Fruit fly (Drosophila melanogaster) whole organism, embryonic: ENCODE measurements around the gene sky.
A peak's percentile ranks its signal among the peaks of the same experiment; 100 is the strongest.

Experiments
- Adf1 ChIP-seq: fragments of 200-800 bp; sonication (Bioruptor generic); IDR thresholded peaks from 2 replicates; pipeline ENCODE4 v1.3.6; 2022; ENCODE audit warnings: missing biosample characterization, missing genetic modification characterization
- Awh ChIP-seq: fragments of 200-800 bp; sonication (Bioruptor generic); IDR thresholded peaks from 2 replicates; pipeline ENCODE4, ENCODE4 v1.3.6; 2022; ENCODE audit warnings: missing biosample characterization, missing genetic modification characterization
- Bdp1 ChIP-seq: fragments of 200-800 bp; sonication (Bioruptor generic); optimal IDR thresholded peaks from 3 replicates; lab custom pipeline; 2016; ENCODE audit warnings: missing biosample characterization, missing genetic modification characterization
- Bteb2 ChIP-seq: fragments of 200-800 bp; sonication (Bioruptor generic); optimal IDR thresholded peaks from 2 replicates; lab custom pipeline; 2016; ENCODE audit warnings: missing biosample characterization, missing genetic modification characterization
- CG10366 ChIP-seq: fragments of 200-800 bp; sonication (Bioruptor generic); IDR thresholded peaks from 2 replicates; pipeline ENCODE4 v1.3.6; 2022; ENCODE audit warnings: missing biosample characterization, missing genetic modification characterization
- CG11247 ChIP-seq: fragments of 200-800 bp; sonication (Bioruptor generic); IDR thresholded peaks from 2 replicates; pipeline ENCODE4 v1.3.6; 2022; ENCODE audit warnings: missing biosample characterization, missing genetic modification characterization
- CG11398 ChIP-seq: fragments of 200-800 bp; sonication (Bioruptor generic); optimal IDR thresholded peaks from 2 replicates; lab custom pipeline; 2016; ENCODE audit warnings: missing biosample characterization, missing genetic modification characterization
- CG11723 ChIP-seq: fragments of 200-800 bp; sonication (Bioruptor generic); optimal IDR thresholded peaks from 2 replicates; lab custom pipeline; 2017; ENCODE audit warnings: missing biosample characterization, mild to moderate bottlenecking, missing genetic modification characterization
- CG12391 ChIP-seq: fragments of 200-800 bp; sonication (Bioruptor generic); optimal IDR thresholded peaks from 3 replicates; lab custom pipeline; 2018; ENCODE audit warnings: missing biosample characterization, mild to moderate bottlenecking, missing genetic modification characterization, moderate library complexity
- CG14710 ChIP-seq: fragments of 200-800 bp; sonication (Bioruptor generic); optimal IDR thresholded peaks from 3 replicates; lab custom pipeline; 2019; ENCODE audit warnings: missing biosample characterization, mild to moderate bottlenecking, missing genetic modification characterization, moderate library complexity
- CG15696 ChIP-seq: fragments of 200-800 bp; sonication (Bioruptor generic); optimal IDR thresholded peaks from 2 replicates; lab custom pipeline; 2019; ENCODE audit warnings: missing biosample characterization, mild to moderate bottlenecking, missing genetic modification characterization, moderate library complexity
- CG17612 ChIP-seq: fragments of 200-800 bp; sonication (Bioruptor generic); IDR thresholded peaks from 2 replicates; pipeline ENCODE4 v1.3.6; 2022; ENCODE audit warnings: missing biosample characterization, missing genetic modification characterization
- CG18764 ChIP-seq: fragments of 200-800 bp; sonication (Bioruptor generic); optimal IDR thresholded peaks from 3 replicates; lab custom pipeline; 2016; ENCODE audit warnings: missing biosample characterization, missing genetic modification characterization
- CG31224 ChIP-seq: fragments of 200-800 bp; sonication (Bioruptor generic); IDR thresholded peaks from 2 replicates; pipeline ENCODE4 v1.3.6; 2022; ENCODE audit warnings: missing biosample characterization, missing genetic modification characterization
- CG31388 ChIP-seq: fragments of 200-800 bp; sonication (Bioruptor generic); optimal IDR thresholded peaks from 2 replicates; lab custom pipeline; 2016; ENCODE audit warnings: missing biosample characterization, missing genetic modification characterization
- CG3407 ChIP-seq: fragments of 200-800 bp; sonication (Bioruptor generic); optimal IDR thresholded peaks from 2 replicates; lab custom pipeline; 2018; ENCODE audit warnings: missing biosample characterization, mild to moderate bottlenecking, missing genetic modification characterization
- CG3995 ChIP-seq: fragments of 200-800 bp; sonication (Bioruptor generic); optimal IDR thresholded peaks from 3 replicates; lab custom pipeline; 2016; ENCODE audit warnings: missing biosample characterization, missing genetic modification characterization
- CG42726 ChIP-seq: fragments of 200-800 bp; sonication (Bioruptor generic); IDR thresholded peaks from 2 replicates; pipeline ENCODE4 v1.3.6; 2022; ENCODE audit warnings: missing biosample characterization, missing genetic modification characterization; ENCODE audit not compliant: partially characterized antibody
- CG4707 ChIP-seq: fragments of 200-800 bp; sonication (Bioruptor generic); optimal IDR thresholded peaks from 2 replicates; lab custom pipeline; 2018; ENCODE audit warnings: missing biosample characterization, mild to moderate bottlenecking, missing genetic modification characterization, moderate library complexity
- CG6272 ChIP-seq: fragments of 200-800 bp; sonication (Bioruptor generic); IDR thresholded peaks from 2 replicates; pipeline ENCODE4 v1.3.6; 2022; ENCODE audit warnings: missing biosample characterization, missing genetic modification characterization
- CG6765 ChIP-seq: fragments of 200-800 bp; sonication (Bioruptor generic); optimal IDR thresholded peaks from 3 replicates; lab custom pipeline; 2017; ENCODE audit warnings: missing biosample characterization, mild to moderate bottlenecking, missing genetic modification characterization
- CG6813 ChIP-seq: fragments of 200-800 bp; sonication (Bioruptor generic); optimal IDR thresholded peaks from 2 replicates; lab custom pipeline; 2017; ENCODE audit warnings: missing biosample characterization, missing genetic modification characterization, mild to moderate bottlenecking, moderate library complexity, missing genetic modification reagents
- CG7786 ChIP-seq: fragments of 200-800 bp; sonication (Bioruptor generic); optimal IDR thresholded peaks from 2 replicates; lab custom pipeline; 2016; ENCODE audit warnings: missing biosample characterization, missing genetic modification characterization
- CG7987 ChIP-seq: fragments of 200-800 bp; sonication (Bioruptor generic); optimal IDR thresholded peaks from 2 replicates; lab custom pipeline; 2018; ENCODE audit warnings: missing biosample characterization, mild to moderate bottlenecking, missing genetic modification characterization, moderate library complexity
- CkIIα-i1 ChIP-seq: fragments of 200-800 bp; sonication (Bioruptor generic); IDR thresholded peaks from 2 replicates; pipeline ENCODE4 v1.3.6; 2022; ENCODE audit warnings: missing biosample characterization, missing genetic modification characterization
- Dll ChIP-seq: fragments of 200-800 bp; sonication (Bioruptor generic); IDR thresholded peaks from 4 replicates; pipeline ENCODE4 v1.3.6; 2022; ENCODE audit warnings: missing biosample characterization, missing genetic modification characterization; ENCODE audit not compliant: partially characterized antibody
- ERR ChIP-seq: fragments of 200-800 bp; sonication (Bioruptor generic); optimal IDR thresholded peaks from 2 replicates; lab custom pipeline; 2016; ENCODE audit warnings: missing biosample characterization, missing genetic modification characterization
- HLH3B ChIP-seq: fragments of 200-800 bp; sonication (Bioruptor generic); IDR thresholded peaks from 2 replicates; pipeline ENCODE4 v1.3.6; 2022; ENCODE audit warnings: missing biosample characterization, missing genetic modification characterization
- Hmr ChIP-seq: fragments of 200-800 bp; sonication (Bioruptor generic); optimal IDR thresholded peaks from 3 replicates; lab custom pipeline; 2017; ENCODE audit warnings: mild to moderate bottlenecking, missing biosample characterization, missing genetic modification reagents, missing genetic modification characterization
- Hr3 ChIP-seq: fragments of 200-800 bp; sonication (Bioruptor generic); optimal IDR thresholded peaks from 3 replicates; lab custom pipeline; 2016; ENCODE audit warnings: missing biosample characterization, missing genetic modification characterization
- Kr ChIP-seq: fragments of 200-800 bp; sonication (Bioruptor generic); optimal IDR thresholded peaks from 2 replicates; lab custom pipeline; 2017; ENCODE audit warnings: missing biosample characterization, mild to moderate bottlenecking, missing genetic modification characterization
- Poxn ChIP-seq: fragments of 200-800 bp; sonication (Bioruptor generic); IDR thresholded peaks from 2 replicates; pipeline ENCODE4 v1.3.6; 2022; ENCODE audit warnings: missing biosample characterization, missing genetic modification characterization
- TFAM ChIP-seq: fragments of 200-800 bp; sonication (Bioruptor generic); optimal IDR thresholded peaks from 2 replicates; lab custom pipeline; 2017; ENCODE audit warnings: missing biosample characterization, missing genetic modification characterization, inconsistent platforms
- Vsx1 ChIP-seq: fragments of 200-800 bp; sonication (Bioruptor generic); optimal IDR thresholded peaks from 2 replicates; lab custom pipeline; 2017; ENCODE audit warnings: missing biosample characterization, mild to moderate bottlenecking, missing genetic modification characterization, missing genetic modification reagents
- dpn ChIP-seq, 2 experiments: fragments of 200-800 bp; sonication (Bioruptor generic); optimal IDR thresholded peaks; 3 replicates each; lab custom pipeline; 2016; ENCODE audit warnings: missing biosample characterization in 2 of 2, missing genetic modification characterization in 2 of 2
- en ChIP-seq: fragments of 200-800 bp; sonication (Bioruptor generic); optimal IDR thresholded peaks from 2 replicates; lab custom pipeline; 2016; ENCODE audit warnings: missing biosample characterization, missing genetic modification characterization
- exex ChIP-seq: fragments of 200-800 bp; sonication (Bioruptor generic); optimal IDR thresholded peaks from 4 replicates; lab custom pipeline; 2018; ENCODE audit warnings: missing biosample characterization, mild to moderate bottlenecking, missing genetic modification characterization, moderate library complexity
- eyg ChIP-seq: fragments of 200-800 bp; sonication (Bioruptor generic); optimal IDR thresholded peaks from 3 replicates; lab custom pipeline; 2016; ENCODE audit warnings: missing biosample characterization, missing genetic modification characterization
- fu2 ChIP-seq: fragments of 200-800 bp; sonication (Bioruptor generic); optimal IDR thresholded peaks from 2 replicates; lab custom pipeline; 2016; ENCODE audit warnings: missing biosample characterization, missing genetic modification characterization
- ken ChIP-seq: fragments of 200-800 bp; sonication (Bioruptor generic); IDR thresholded peaks from 3 replicates; pipeline ENCODE4 v1.3.6; 2022; ENCODE audit warnings: missing biosample characterization, missing genetic modification characterization
- maf-S ChIP-seq: fragments of 200-800 bp; sonication (Bioruptor generic); optimal IDR thresholded peaks from 2 replicates; lab custom pipeline; 2016; ENCODE audit warnings: missing biosample characterization, missing genetic modification characterization
- pzg ChIP-seq: fragments of 200-800 bp; sonication (Bioruptor generic); optimal IDR thresholded peaks from 3 replicates; lab custom pipeline; 2018; ENCODE audit warnings: missing biosample characterization, mild to moderate bottlenecking, missing genetic modification characterization, moderate library complexity
- slbo ChIP-seq: fragments of 200-800 bp; sonication (Bioruptor generic); IDR thresholded peaks from 2 replicates; pipeline ENCODE4 v1.3.6; 2022; ENCODE audit warnings: missing biosample characterization, missing genetic modification characterization
- slou ChIP-seq: fragments of 200-800 bp; sonication (Bioruptor generic); optimal IDR thresholded peaks from 3 replicates; lab custom pipeline; 2016; ENCODE audit warnings: missing biosample characterization, missing genetic modification characterization
- so ChIP-seq: fragments of 200-800 bp; sonication (Bioruptor generic); IDR thresholded peaks from 3 replicates; pipeline ENCODE4 v1.3.6; 2022; ENCODE audit warnings: missing biosample characterization, missing genetic modification characterization
- sr ChIP-seq: fragments of 200-800 bp; sonication (Bioruptor generic); IDR thresholded peaks from 3 replicates; pipeline ENCODE4 v1.3.6; 2022; ENCODE audit warnings: missing biosample characterization, missing genetic modification characterization
- stc ChIP-seq: fragments of 200-800 bp; sonication (Bioruptor generic); IDR thresholded peaks from 2 replicates; pipeline ENCODE4 v1.3.6; 2022; ENCODE audit warnings: missing biosample characterization, missing genetic modification characterization
- tap ChIP-seq: fragments of 200-800 bp; optimal IDR thresholded peaks from 3 replicates; lab custom pipeline; 2019; ENCODE audit warnings: missing biosample characterization, mild to moderate bottlenecking, missing genetic modification characterization, moderate library complexity
- tgo ChIP-seq: fragments of 200-800 bp; sonication (Bioruptor generic); IDR thresholded peaks from 3 replicates; pipeline ENCODE4 v1.3.6; 2022; ENCODE audit warnings: missing biosample characterization, missing genetic modification characterization
- tx ChIP-seq: fragments of 200-800 bp; sonication (Bioruptor generic); optimal IDR thresholded peaks from 2 replicates; lab custom pipeline; 2016; ENCODE audit warnings: missing biosample characterization, missing genetic modification characterization
- zen2 ChIP-seq: fragments of 200-800 bp; sonication (Bioruptor generic); IDR thresholded peaks from 3 replicates; pipeline ENCODE4 v1.3.6; 2022; ENCODE audit warnings: missing biosample characterization, missing genetic modification characterization; ENCODE audit not compliant: partially characterized antibody

The sky gene

dm6 chr2L:20864764-20865265 is 53.9 kb downstream of the sky start, which contains the start of gene CG9338 (continued):
- TF ChIP-seq Bteb2 (GFP tag; lab: Kevin White, UChicago) (peak; percentile 87), tx (peak; percentile 70), CkIIα-i1 (GFP tag; lab: Robert Waterston, UW) (no peak), CG11723 (GFP tag; lab: Kevin White, UChicago) (peak; percentile 70), slbo (GFP tag; lab: Robert Waterston, UW) (peak; percentile 79), CG12391 (tag; lab: Kevin White, UChicago) (no peak), maf-S (GFP tag; lab: Kevin White, UChicago) (peak; percentile 64), CG3995 (GFP tag; lab: Kevin White, UChicago) (peak; percentile 71), en (GFP tag; lab: Kevin White, UChicago) (peak; percentile 71), Hr3 (GFP tag; lab: Kevin White, UChicago) (peak; percentile 73), CG6272 (GFP tag; lab: Robert Waterston, UW) (peak; percentile 83), CG4707 (GFP tag; lab: Kevin White, UChicago) (peak; percentile 11), zen2 (no peak), CG6813 (GFP tag; lab: Kevin White, UChicago) (peak; percentile 92), dpn (GFP tag; optimal IDR thresholded peaks at IDR 0.05; lab: Kevin White, UChicago) (peak; percentile 85 to 86), CG11247 (GFP tag; lab: Robert Waterston, UW) (peak; percentile 44; the same call in 1 of the 2 replicates), Adf1 (no peak; the same call in none of the 2 replicates), sr (GFP tag; lab: Robert Waterston, UW) (peak; percentile 13; the same call in 1 of the 3 replicates), CG10366 (GFP tag; lab: Robert Waterston, UW) (peak; percentile 69), fu2 (peak; percentile 67), Kr (GFP tag; lab: Kevin White, UChicago) (no peak), ken (no peak; the same call in 2 of the 3 replicates), HLH3B (GFP tag; lab: Robert Waterston, UW) (peak; percentile 75; the same call in 1 of the 2 replicates), ERR (GFP tag; lab: Kevin White, UChicago) (peak; percentile 83), Vsx1 (GFP tag; lab: Kevin White, UChicago) (peak; percentile 63), CG31388 (GFP tag; lab: Kevin White, UChicago) (peak; percentile 1), TFAM (peak; percentile 68), CG14710 (tag; lab: Kevin White, UChicago) (peak; percentile 91), Awh (GFP tag; lab: Robert Waterston, UW) (peak; percentile 92), eyg (GFP tag; lab: Kevin White, UChicago) (peak; percentile 58), CG6765 (GFP tag; lab: Kevin White, UChicago) (peak; percentile 93), so (GFP tag; lab: Robert Waterston, UW) (peak; percentile 84), CG15696 (tag; lab: Kevin White, UChicago) (peak; percentile 74), CG7987 (GFP tag; lab: Kevin White, UChicago) (peak; percentile 84), slou (GFP tag; lab: Kevin White, UChicago) (peak; percentile 47), CG31224 (GFP tag; lab: Robert Waterston, UW) (peak; percentile 91), CG3407 (GFP tag; lab: Kevin White, UChicago) (peak; percentile 59), Dll (GFP tag; lab: Robert Waterston, UW) (no peak), pzg (GFP tag; lab: Kevin White, UChicago) (peak; percentile 17), CG7786 (GFP tag; lab: Kevin White, UChicago) (peak; percentile 87), exex (tag; lab: Kevin White, UChicago) (peak; percentile 76), CG11398 (peak; percentile 83), Bdp1 (GFP tag; lab: Kevin White, UChicago) (peak; percentile 48), tap (tag; lab: Kevin White, UChicago) (peak; percentile 94), CG17612 (GFP tag; lab: Robert Waterston, UW) (peak; percentile 90), CG42726 (no peak), Poxn (GFP tag; lab: Robert Waterston, UW) (no peak), Hmr (peak; percentile 87), stc (GFP tag; lab: Robert Waterston, UW) (peak; percentile 95), tgo (GFP tag; lab: Robert Waterston, UW) (peak; percentile 81), CG18764 (peak; percentile 91)
